Worm (Caenorhabditis elegans) whole organism, mixed stage, embryonic: ENCODE data around the gene srh-215.

Experiments used
- M03D4.4 ChIP-seq: sonication (generic microtip); optimal IDR thresholded peaks from 2 replicates; lab custom pipeline; 2017; ENCODE audit warnings: mild to moderate bottlenecking, missing genetic modification characterization, missing compliant biosample characterization
- bed-3 ChIP-seq: fragments of 200-800 bp; sonication (Bioruptor generic); optimal IDR thresholded peaks from 3 replicates; lab custom pipeline; 2018; ENCODE audit warnings: mild to moderate bottlenecking, missing genetic modification characterization, moderate library complexity, missing compliant biosample characterization
- ceh-39 ChIP-seq: fragments of 150-350 bp; optimal IDR thresholded peaks from 2 replicates; lab custom pipeline; 2014; ENCODE audit warnings: missing biosample characterization, missing genetic modification characterization
- ceh-43 ChIP-seq: fragments of 200-800 bp; sonication (Bioruptor generic); optimal IDR thresholded peaks from 2 replicates; lab custom pipeline; 2018; ENCODE audit warnings: mild to moderate bottlenecking, missing genetic modification characterization, moderate library complexity, missing compliant biosample characterization
- ceh-83 ChIP-seq: fragments of 200-800 bp; sonication (Bioruptor generic); optimal IDR thresholded peaks from 2 replicates; lab custom pipeline; 2018; ENCODE audit warnings: mild to moderate bottlenecking, missing genetic modification characterization, missing compliant biosample characterization
- ces-1 ChIP-seq: fragments of 150-350 bp; optimal IDR thresholded peaks from 2 replicates; lab custom pipeline; 2014; ENCODE audit warnings: missing biosample characterization, missing genetic modification reagents, missing genetic modification characterization
- drap-1 ChIP-seq: fragments of 200-800 bp; sonication (Bioruptor generic); optimal IDR thresholded peaks from 3 replicates; lab custom pipeline; 2018; ENCODE audit warnings: mild to moderate bottlenecking, missing genetic modification characterization, missing compliant biosample characterization
- elt-1 ChIP-seq: sonication (generic microtip); optimal IDR thresholded peaks from 2 replicates; lab custom pipeline; 2017; ENCODE audit warnings: missing genetic modification characterization, mild to moderate bottlenecking, missing compliant biosample characterization, antibody characterized with exemption, moderate library complexity, borderline replicate concordance; ENCODE audit not compliant: insufficient read depth
- elt-3 ChIP-seq: fragments of 150-350 bp; optimal IDR thresholded peaks from 2 replicates; lab custom pipeline; 2014; ENCODE audit warnings: missing biosample characterization, missing genetic modification characterization
- ham-2 ChIP-seq: fragments of 200-800 bp; sonication (Bioruptor generic); optimal IDR thresholded peaks from 2 replicates; lab custom pipeline; 2018; ENCODE audit warnings: mild to moderate bottlenecking, missing genetic modification characterization, missing compliant biosample characterization
- hlh-1 ChIP-seq: fragments of 150-350 bp; optimal IDR thresholded peaks from 2 replicates; lab custom pipeline; 2014; ENCODE audit warnings: missing biosample characterization, missing genetic modification reagents, missing genetic modification characterization
- lin-13 ChIP-seq: fragments of 150-350 bp; optimal IDR thresholded peaks from 2 replicates; lab custom pipeline; 2014; ENCODE audit warnings: missing biosample characterization, missing genetic modification characterization
- lin-32 ChIP-seq: fragments of 200-800 bp; sonication (Bioruptor generic); optimal IDR thresholded peaks from 2 replicates; lab custom pipeline; 2018; ENCODE audit warnings: mild to moderate bottlenecking, missing genetic modification characterization, missing compliant biosample characterization
- lsy-2 ChIP-seq: fragments of 150-350 bp; optimal IDR thresholded peaks from 2 replicates; lab custom pipeline; 2014; ENCODE audit warnings: missing biosample characterization, missing genetic modification characterization
- mab-5 ChIP-seq: fragments of 150-350 bp; optimal IDR thresholded peaks from 2 replicates; lab custom pipeline; 2014; ENCODE audit warnings: missing biosample characterization, missing genetic modification characterization
- mep-1 ChIP-seq: fragments of 150-350 bp; optimal IDR thresholded peaks from 2 replicates; lab custom pipeline; 2017; ENCODE audit warnings: missing biosample characterization, missing genetic modification reagents, missing genetic modification characterization, inconsistent platforms
- mls-2 ChIP-seq: sonication (generic microtip); optimal IDR thresholded peaks from 2 replicates; lab custom pipeline; 2016; ENCODE audit warnings: mild to moderate bottlenecking, missing genetic modification characterization, moderate library complexity, missing compliant biosample characterization
- nhr-12 ChIP-seq: fragments of 150-350 bp; optimal IDR thresholded peaks from 2 replicates; lab custom pipeline; 2014; ENCODE audit warnings: missing biosample characterization, missing genetic modification characterization
- nhr-2 ChIP-seq: fragments of 150-350 bp; optimal IDR thresholded peaks from 2 replicates; lab custom pipeline; 2014; ENCODE audit warnings: missing biosample characterization, missing genetic modification characterization
- nhr-237 ChIP-seq: fragments of 150-350 bp; optimal IDR thresholded peaks from 2 replicates; lab custom pipeline; 2014; ENCODE audit warnings: missing biosample characterization, missing genetic modification characterization
- nhr-28 ChIP-seq: fragments of 150-350 bp; optimal IDR thresholded peaks from 2 replicates; lab custom pipeline; 2014; ENCODE audit warnings: missing biosample characterization, missing genetic modification characterization
- nhr-76 ChIP-seq: sonication (generic microtip); optimal IDR thresholded peaks from 2 replicates; lab custom pipeline; 2017; ENCODE audit warnings: missing biosample characterization, missing genetic modification characterization
- pha-4 ChIP-seq: fragments of 150-350 bp; optimal IDR thresholded peaks from 2 replicates; lab custom pipeline; 2018; ENCODE audit warnings: missing biosample characterization, missing genetic modification reagents, missing genetic modification characterization
- sem-2 ChIP-seq: fragments of 200-800 bp; sonication (Bioruptor generic); optimal IDR thresholded peaks from 2 replicates; lab custom pipeline; 2018; ENCODE audit warnings: mild to moderate bottlenecking, missing genetic modification characterization, missing compliant biosample characterization
- snpc-4 ChIP-seq: fragments of 150-350 bp; optimal IDR thresholded peaks from 2 replicates; lab custom pipeline; 2014; ENCODE audit warnings: missing biosample characterization, missing genetic modification characterization
- tbx-8 ChIP-seq: fragments of 200-800 bp; sonication (Bioruptor generic); optimal IDR thresholded peaks from 2 replicates; lab custom pipeline; 2018; ENCODE audit warnings: mild to moderate bottlenecking, missing genetic modification characterization, moderate library complexity, missing compliant biosample characterization
- unc-120 ChIP-seq: sonication (generic microtip); optimal IDR thresholded peaks from 2 replicates; lab custom pipeline; 2017; ENCODE audit warnings: missing genetic modification characterization, missing compliant biosample characterization; ENCODE audit not compliant: poor library complexity, severe bottlenecking
- unc-39 ChIP-seq: fragments of 150-350 bp; optimal IDR thresholded peaks from 2 replicates; lab custom pipeline; 2014; ENCODE audit warnings: missing biosample characterization, missing genetic modification characterization
- unc-62 ChIP-seq: fragments of 150-350 bp; optimal IDR thresholded peaks from 2 replicates; lab custom pipeline; 2014; ENCODE audit warnings: missing biosample characterization, missing genetic modification reagents, missing genetic modification characterization
- ztf-11 ChIP-seq: fragments of 150-350 bp; optimal IDR thresholded peaks from 2 replicates; lab custom pipeline; 2014; ENCODE audit warnings: missing biosample characterization, missing genetic modification characterization

srh-215 gene

DNA sequence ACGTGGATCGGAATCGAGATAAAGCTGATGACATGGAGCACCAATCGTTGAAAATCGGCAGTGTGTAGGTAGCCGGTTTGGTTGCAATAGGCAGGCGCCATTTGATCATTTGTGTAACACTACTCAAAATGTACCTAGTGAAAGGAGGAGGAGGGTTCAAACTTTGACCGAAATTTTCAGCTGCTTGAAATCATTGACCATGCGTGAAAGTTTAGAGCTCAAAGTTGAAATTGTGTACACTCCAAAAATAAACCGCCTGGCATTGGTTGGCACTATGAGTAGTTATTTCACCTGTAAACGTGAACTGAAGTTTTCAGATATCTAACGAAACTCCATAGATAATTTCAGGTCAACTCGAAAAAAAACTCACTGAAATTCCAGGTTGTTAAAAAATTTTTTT is at the start of gene srh-215:
Gene srh-215 (minus strand): TSS at position 101 of the 400 bp plus-strand sequence.
- TF ChIP-seq unc-39 (tag; lab: Kevin White, UChicago) (no peak), mab-5 (tag; lab: Kevin White, UChicago) (no peak), snpc-4 (tag; lab: Kevin White, UChicago) (no peak), tbx-8 (GFP tag; lab: Kevin White, UChicago) (no peak), M03D4.4 (tag; lab: Kevin White, UChicago) (no peak), ham-2 (GFP tag; lab: Kevin White, UChicago) (no peak), ceh-43 (GFP tag; lab: Kevin White, UChicago) (no peak), pha-4 (tag; lab: Kevin White, UChicago) (no peak)

DNA sequence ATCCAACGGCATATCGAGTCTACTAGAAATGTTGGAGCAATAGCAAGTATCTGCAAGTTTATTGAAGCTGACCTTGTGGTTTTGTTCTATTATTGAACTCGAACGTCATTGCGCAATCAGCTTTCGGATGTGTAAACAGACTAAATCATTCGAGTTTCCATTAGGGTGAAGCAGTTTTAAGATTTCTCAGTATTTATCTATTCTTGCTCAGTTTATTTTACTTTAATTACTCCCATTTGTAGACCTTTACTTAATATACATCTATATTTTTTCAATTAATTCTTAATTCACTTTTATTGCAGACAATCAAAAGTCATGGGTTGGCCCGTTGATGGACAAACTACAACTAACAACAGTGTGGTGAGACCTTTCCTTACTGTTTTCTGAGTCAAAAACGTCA is 48.9 kb upstream of the srh-215 start, which contains the start of gene F09C6.14:
Gene F09C6.14 (plus strand): TSS at position 301 of the 400 bp plus-strand sequence.
- TF ChIP-seq nhr-76 (tag; lab: Kevin White, UChicago), result no peak

DNA sequence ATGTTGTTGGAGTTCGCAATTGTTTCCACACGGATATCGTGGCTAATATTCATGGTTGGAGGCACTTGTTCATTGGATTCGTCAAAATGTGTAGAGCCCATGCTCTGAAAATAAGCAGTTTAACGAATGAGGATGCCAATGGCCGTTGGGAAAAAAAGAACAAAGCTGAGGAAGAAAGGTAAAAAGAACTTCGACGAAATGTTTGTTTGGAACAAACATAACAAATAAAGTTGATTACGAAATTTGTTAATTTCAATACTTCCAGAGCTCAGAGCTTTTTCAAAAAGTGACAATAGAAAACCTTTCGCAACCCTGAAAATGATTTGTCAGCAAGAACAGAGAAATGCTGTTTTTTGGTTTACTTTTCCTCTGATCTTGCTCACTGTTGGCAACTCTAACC is 48.2 kb upstream of the srh-215 start, which contains the start of gene F09C6.3:
Gene F09C6.3 (minus strand): TSS at position 101 of the 400 bp plus-strand sequence.
- TF ChIP-seq ceh-83 (GFP tag; lab: Kevin White, UChicago) (no peak), nhr-28 (no peak), sem-2 (GFP tag; lab: Kevin White, UChicago) (no peak), lin-13 (tag; lab: Kevin White, UChicago) (no peak), pha-4 (tag; lab: Kevin White, UChicago) (no peak), ham-2 (GFP tag; lab: Kevin White, UChicago) (no peak), drap-1 (no peak)

DNA sequence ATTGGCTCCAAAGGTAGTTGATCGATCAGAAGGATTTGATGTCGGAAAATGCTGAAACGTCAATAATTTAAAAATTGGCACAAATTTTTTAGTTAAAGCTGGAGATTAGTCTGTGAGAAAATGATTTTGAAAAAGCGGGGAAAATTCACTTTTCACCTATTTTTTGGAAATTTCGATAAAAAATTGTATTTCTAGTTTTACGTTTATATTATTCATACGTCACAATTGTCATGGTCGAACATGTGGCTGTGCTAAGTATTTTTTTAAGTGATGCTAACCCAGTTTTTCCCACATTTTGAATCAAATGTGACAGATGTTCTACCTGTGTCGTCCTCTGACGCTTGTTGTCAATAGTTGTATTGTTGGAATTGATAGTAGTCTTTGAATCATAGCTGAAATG is 47.7 kb upstream of the srh-215 start:
- TF ChIP-seq bed-3 (GFP tag; lab: Kevin White, UChicago) (no peak), nhr-76 (tag; lab: Kevin White, UChicago) (no peak), nhr-237 (tag; lab: Kevin White, UChicago) (no peak), ceh-39 (no peak), nhr-28 (no peak), elt-3 (no peak), snpc-4 (tag; lab: Kevin White, UChicago) (no peak)
- TF ChIP-seq, all 35 proteins: peak for 0

DNA sequence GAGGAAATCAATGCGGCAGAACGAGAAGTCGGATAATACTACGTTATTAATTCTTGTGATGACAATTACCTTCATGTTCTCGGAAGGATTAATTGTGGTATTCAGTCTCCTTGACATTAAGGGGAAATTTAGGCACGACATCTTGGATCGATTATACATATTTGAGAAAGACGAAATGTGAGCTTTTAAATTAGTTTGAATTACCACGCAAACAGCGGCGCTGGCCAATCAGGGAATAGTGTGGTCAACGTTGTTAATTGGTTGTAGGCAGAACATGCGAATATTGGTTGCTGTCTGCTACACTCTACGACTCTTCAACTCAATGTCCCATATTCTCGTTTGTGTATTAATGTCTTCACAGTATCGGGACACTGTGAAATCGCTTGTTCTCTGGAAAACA is 43.1 kb upstream of the srh-215 start, which contains the start of gene F49A5.10:
Gene F49A5.10 (plus strand): TSS at position 301 of the 400 bp plus-strand sequence.
- TF ChIP-seq nhr-237 (tag; lab: Kevin White, UChicago) (no peak), unc-62 (GFP tag; lab: Kevin White, UChicago) (no peak), tbx-8 (GFP tag; lab: Kevin White, UChicago) (no peak), lin-32 (GFP tag; lab: Kevin White, UChicago) (no peak), sem-2 (GFP tag; lab: Kevin White, UChicago) (no peak), M03D4.4 (tag; lab: Kevin White, UChicago) (no peak), lin-13 (tag; lab: Kevin White, UChicago) (no peak), pha-4 (tag; lab: Kevin White, UChicago) (no peak), lsy-2 (tag; lab: Kevin White, UChicago) (no peak)

DNA sequence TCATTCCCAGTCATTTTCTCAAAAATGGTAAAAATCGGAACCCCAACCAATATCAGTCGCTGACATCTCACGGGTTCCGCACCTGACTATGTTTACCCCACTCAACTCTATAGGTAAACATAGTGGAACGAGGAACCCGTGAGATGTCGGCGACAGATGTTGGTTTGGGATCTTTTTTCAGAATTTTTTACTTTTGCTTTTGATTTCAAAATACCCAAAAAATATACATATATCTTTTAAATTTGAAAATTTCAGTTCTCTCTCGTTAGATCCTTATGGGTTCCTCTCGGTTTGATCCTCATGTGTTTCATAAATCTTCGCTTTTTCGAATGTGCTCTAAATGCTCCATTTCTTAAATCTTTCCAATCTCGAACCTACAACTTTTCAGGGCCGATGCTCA is 41.8 kb upstream of the srh-215 start, which contains the start of gene srw-23:
Gene srw-23 (plus strand): TSS at position 301 of the 400 bp plus-strand sequence.
- TF ChIP-seq sem-2 (GFP tag; lab: Kevin White, UChicago) (no peak), snpc-4 (tag; lab: Kevin White, UChicago) (no peak), elt-1 (no peak), ceh-39 (no peak), nhr-12 (tag; lab: Kevin White, UChicago) (no peak), hlh-1 (tag; lab: Kevin White, UChicago) (no peak), unc-62 (GFP tag; lab: Kevin White, UChicago) (no peak), mep-1 (tag; lab: Kevin White, UChicago) (no peak), bed-3 (GFP tag; lab: Kevin White, UChicago) (no peak), mls-2 (no peak), M03D4.4 (tag; lab: Kevin White, UChicago) (no peak)
- TF ChIP-seq, all 35 proteins: peak for 0

DNA sequence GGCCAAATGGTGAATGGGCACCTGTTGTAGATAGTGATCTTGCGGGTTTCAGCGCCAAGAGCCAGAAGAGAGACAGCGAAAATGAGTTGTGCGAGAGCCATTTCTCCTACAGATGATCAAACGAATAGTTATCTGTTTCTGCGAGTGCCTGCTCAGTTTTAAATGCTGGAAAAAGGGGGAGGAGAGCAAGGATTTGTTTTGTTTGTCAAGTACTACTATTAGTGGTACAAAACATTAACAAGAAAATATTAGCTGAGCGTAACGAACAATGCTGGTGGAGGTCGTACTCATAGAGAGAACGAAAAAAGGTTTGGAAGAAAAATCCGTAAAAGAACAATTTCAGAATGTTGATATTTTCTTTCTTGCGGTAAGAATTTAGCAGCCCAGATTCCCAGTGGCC is 39.6 kb upstream of the srh-215 start, which contains the start of gene thn-4:
Gene thn-4 (minus strand): TSS at position 101 of the 400 bp plus-strand sequence.
- no peak for TF ChIP-seq mab-5 (tag; lab: Kevin White, UChicago)
- TF ChIP-seq mls-2, result no peak
- TF ChIP-seq unc-120, result no peak
- TF ChIP-seq ztf-11, result no peak
- TF ChIP-seq nhr-237 (tag; lab: Kevin White, UChicago), result no peak
- no peak for TF ChIP-seq mep-1 (tag; lab: Kevin White, UChicago)
- no peak for TF ChIP-seq lin-13 (tag; lab: Kevin White, UChicago)
- TF ChIP-seq ces-1 (GFP tag; lab: Kevin White, UChicago), result no peak
- TF ChIP-seq nhr-2 (tag; lab: Kevin White, UChicago), result no peak
- TF ChIP-seq snpc-4 (tag; lab: Kevin White, UChicago), result no peak
- no peak for TF ChIP-seq lin-32 (GFP tag; lab: Kevin White, UChicago)
- TF ChIP-seq nhr-12 (tag; lab: Kevin White, UChicago), result no peak
- TF ChIP-seq sem-2 (GFP tag; lab: Kevin White, UChicago), result no peak
- no peak for TF ChIP-seq ceh-83 (GFP tag; lab: Kevin White, UChicago)
